Worm (Caenorhabditis elegans): ENCODE results near the gene srsx-7.

- TF ChIP-seq ztf-11 (tag; optimal IDR thresholded peaks at IDR 0.05), result no peak
- TF ChIP-seq nhr-11 (tag; optimal IDR thresholded peaks at IDR 0.05), result no peak
- no peak for TF ChIP-seq skn-1 (tag; optimal IDR thresholded peaks at IDR 0.05)
These were observed 30.6 kb downstream of the srsx-7 start, which contains the start of gene pals-34 for ce11 chrV:7956218-7956617.
